Fruit fly (Drosophila melanogaster) S2 (cell line): ENCODE data around the gene Lcp65Ab2.

ENCODE experiments used
- CG8478 ChIP-seq: fragments of >200 bp; optimal IDR thresholded peaks from 2 replicates; lab custom pipeline; 2018
- CTCF ChIP-seq, 2 experiments: fragments of >200 bp; optimal IDR thresholded peaks; 2 replicates each; lab custom pipeline; 2018

- TF ChIP-seq CTCF (optimal IDR thresholded peaks at IDR 0.05; lab: Kevin White, UChicago) = no peak
- TF ChIP-seq CG8478 (lab: Kevin White, UChicago) = no peak
Observed at dm6 chr3L:6188995-6189927, 42.8 kb downstream of the Lcp65Ab2 start, which contains the start of the genes D19A and CG7386.
